Fruit fly (Drosophila melanogaster) whole organism, embryonic: ENCODE results near the gene RPA3.

Experiments used
- Awh ChIP-seq: fragments of 200-800 bp; sonication (Bioruptor generic); IDR thresholded peaks from 2 replicates; pipeline ENCODE4, ENCODE4 v1.3.6; 2022; ENCODE audit warnings: missing biosample characterization, missing genetic modification characterization
- CG11696 ChIP-seq: fragments of 200-800 bp; sonication (Bioruptor generic); IDR thresholded peaks from 2 replicates; pipeline ENCODE4 v1.3.6; 2022; ENCODE audit warnings: missing biosample characterization, missing genetic modification characterization
- CG12104 ChIP-seq: fragments of 200-800 bp; sonication (Bioruptor generic); optimal IDR thresholded peaks from 3 replicates; lab custom pipeline; 2016; ENCODE audit warnings: missing biosample characterization, missing genetic modification characterization
- CG12219 ChIP-seq: fragments of 200-800 bp; sonication (Bioruptor generic); optimal IDR thresholded peaks from 3 replicates; lab custom pipeline; 2018; ENCODE audit warnings: missing biosample characterization, mild to moderate bottlenecking, missing genetic modification characterization
- CG14965 ChIP-seq: fragments of 200-800 bp; sonication (Bioruptor generic); optimal IDR thresholded peaks from 2 replicates; lab custom pipeline; 2016; ENCODE audit warnings: missing biosample characterization, missing genetic modification characterization, borderline replicate concordance
- CG15011 ChIP-seq: fragments of 200-800 bp; sonication (Bioruptor generic); optimal IDR thresholded peaks from 3 replicates; lab custom pipeline; 2018; ENCODE audit warnings: missing biosample characterization, mild to moderate bottlenecking, missing genetic modification characterization
- CG15269 ChIP-seq: fragments of 200-800 bp; sonication (Bioruptor generic); optimal IDR thresholded peaks from 2 replicates; lab custom pipeline; 2018; ENCODE audit warnings: missing biosample characterization, mild to moderate bottlenecking, missing genetic modification characterization, moderate library complexity
- CG15479 ChIP-seq: fragments of 200-800 bp; sonication (Bioruptor generic); optimal IDR thresholded peaks from 3 replicates; lab custom pipeline; 2019; ENCODE audit warnings: missing biosample characterization, mild to moderate bottlenecking, missing genetic modification characterization, moderate library complexity
- CG2129 ChIP-seq: fragments of 200-800 bp; sonication (Bioruptor generic); IDR thresholded peaks from 2 replicates; pipeline ENCODE4 v1.3.6; 2022; ENCODE audit warnings: missing biosample characterization, missing genetic modification characterization; ENCODE audit not compliant: partially characterized antibody
- CG30020 ChIP-seq: fragments of 200-800 bp; optimal IDR thresholded peaks from 2 replicates; lab custom pipeline; 2019; ENCODE audit warnings: missing biosample characterization, mild to moderate bottlenecking, missing genetic modification characterization, moderate library complexity
- CG30403 ChIP-seq: fragments of 200-800 bp; sonication (Bioruptor generic); optimal IDR thresholded peaks from 3 replicates; lab custom pipeline; 2016; ENCODE audit warnings: missing biosample characterization, missing genetic modification characterization
- CG31388 ChIP-seq: fragments of 200-800 bp; sonication (Bioruptor generic); optimal IDR thresholded peaks from 2 replicates; lab custom pipeline; 2016; ENCODE audit warnings: missing biosample characterization, missing genetic modification characterization
- CG3838 ChIP-seq: fragments of 200-800 bp; sonication (Bioruptor generic); optimal IDR thresholded peaks from 3 replicates; lab custom pipeline; 2016; ENCODE audit warnings: missing biosample characterization, missing genetic modification characterization
- CG4328 ChIP-seq: fragments of 200-800 bp; sonication (Bioruptor generic); optimal IDR thresholded peaks from 3 replicates; lab custom pipeline; 2017; ENCODE audit warnings: missing biosample characterization, missing genetic modification reagents, missing genetic modification characterization
- CG4404 ChIP-seq: fragments of 200-800 bp; sonication (Bioruptor generic); IDR thresholded peaks from 2 replicates; pipeline ENCODE4 v1.3.6; 2022; ENCODE audit warnings: missing biosample characterization, missing genetic modification characterization
- CG4617 ChIP-seq: fragments of 200-800 bp; sonication (Bioruptor generic); optimal IDR thresholded peaks from 3 replicates; lab custom pipeline; 2016; ENCODE audit warnings: missing biosample characterization, missing genetic modification characterization, borderline replicate concordance
- CG7372 ChIP-seq: fragments of 200-800 bp; sonication (Bioruptor generic); IDR thresholded peaks from 2 replicates; pipeline ENCODE4 v1.3.6; 2022; ENCODE audit warnings: missing biosample characterization, missing genetic modification characterization
- CG7556 ChIP-seq: fragments of 200-800 bp; sonication (Bioruptor generic); optimal IDR thresholded peaks from 2 replicates; lab custom pipeline; 2017; ENCODE audit warnings: missing biosample characterization, mild to moderate bottlenecking, missing genetic modification characterization
- CG8290 ChIP-seq, 3 experiments: fragments of 200-800 bp; sonication (Bioruptor generic); optimal IDR thresholded peaks; 2 replicates each; lab custom pipeline; 2016 to 2019; ENCODE audit warnings: missing biosample characterization in 3 of 3, missing genetic modification characterization in 3 of 3, mild to moderate bottlenecking in 2 of 3, moderate library complexity in 1 of 3
- CG9215 ChIP-seq: fragments of 200-800 bp; sonication (Bioruptor generic); IDR thresholded peaks from 2 replicates; pipeline ENCODE4 v1.3.6; 2022; ENCODE audit warnings: missing biosample characterization, missing genetic modification characterization
- CTCF ChIP-seq: fragments of 200-800 bp; sonication (Bioruptor generic); optimal IDR thresholded peaks from 2 replicates; lab custom pipeline; 2017; ENCODE audit warnings: missing biosample characterization, mild to moderate bottlenecking, missing genetic modification characterization, moderate library complexity
- CoRest ChIP-seq: fragments of 200-800 bp; sonication (Bioruptor generic); optimal IDR thresholded peaks from 3 replicates; lab custom pipeline; 2018; ENCODE audit warnings: missing biosample characterization, mild to moderate bottlenecking, missing genetic modification characterization, moderate library complexity
- Dbx ChIP-seq: fragments of 200-800 bp; sonication (Bioruptor generic); IDR thresholded peaks from 3 replicates; pipeline ENCODE4 v1.3.6; 2022; ENCODE audit warnings: missing biosample characterization, missing genetic modification characterization
- Ets65A ChIP-seq: fragments of 200-800 bp; sonication (Bioruptor generic); peaks from one replicate; lab custom pipeline; 2016; ENCODE audit warnings: missing biosample characterization, missing genetic modification characterization
- GATAe ChIP-seq: fragments of 200-800 bp; sonication (Bioruptor generic); conservative IDR thresholded peaks from 2 replicates; pipeline ENCODE4 v1.3.6; 2022; ENCODE audit warnings: missing biosample characterization, missing genetic modification characterization
- H2.0 ChIP-seq: fragments of 200-800 bp; sonication (Bioruptor generic); IDR thresholded peaks from 2 replicates; pipeline ENCODE4 v1.3.6; 2022; ENCODE audit warnings: missing biosample characterization, missing genetic modification characterization
- Hr51 ChIP-seq, 2 experiments: fragments of 200-800 bp; sonication (Bioruptor generic); optimal IDR thresholded peaks; 2 replicates in 1 of 2; 3 replicates in 1 of 2; lab custom pipeline; 2016 to 2018; ENCODE audit warnings: missing biosample characterization in 2 of 2, missing genetic modification characterization in 2 of 2, mild to moderate bottlenecking in 1 of 2, moderate library complexity in 1 of 2
- Lim3 ChIP-seq: fragments of 200-800 bp; sonication (Bioruptor generic); IDR thresholded peaks from 2 replicates; pipeline ENCODE4 v1.3.6; 2022; ENCODE audit warnings: missing biosample characterization, missing genetic modification characterization
- MBD-R2 ChIP-seq: fragments of 200-800 bp; sonication (Bioruptor generic); IDR thresholded peaks from 2 replicates; pipeline ENCODE4 v1.3.6; 2022; ENCODE audit warnings: missing biosample characterization, missing genetic modification characterization
- Mad ChIP-seq: fragments of 200-800 bp; sonication (Bioruptor generic); optimal IDR thresholded peaks from 2 replicates; lab custom pipeline; 2016; ENCODE audit warnings: missing biosample characterization, missing genetic modification characterization
- Nf-YC ChIP-seq: fragments of 200-800 bp; optimal IDR thresholded peaks from 3 replicates; lab custom pipeline; 2019; ENCODE audit warnings: missing biosample characterization, mild to moderate bottlenecking, missing genetic modification characterization, moderate library complexity
- Poxn ChIP-seq: fragments of 200-800 bp; sonication (Bioruptor generic); IDR thresholded peaks from 2 replicates; pipeline ENCODE4 v1.3.6; 2022; ENCODE audit warnings: missing biosample characterization, missing genetic modification characterization
- Sox102F ChIP-seq: fragments of 200-800 bp; sonication (Bioruptor generic); optimal IDR thresholded peaks from 2 replicates; lab custom pipeline; 2018; ENCODE audit warnings: missing biosample characterization, mild to moderate bottlenecking, missing genetic modification characterization, moderate library complexity
- TFAM ChIP-seq: fragments of 200-800 bp; sonication (Bioruptor generic); optimal IDR thresholded peaks from 2 replicates; lab custom pipeline; 2017; ENCODE audit warnings: missing biosample characterization, missing genetic modification characterization, inconsistent platforms
- ase ChIP-seq: fragments of 200-800 bp; sonication (Bioruptor generic); IDR thresholded peaks from 3 replicates; pipeline ENCODE4 v1.3.6; 2022; ENCODE audit warnings: missing biosample characterization, missing genetic modification characterization
- bigmax ChIP-seq: fragments of 200-800 bp; sonication (Bioruptor generic); optimal IDR thresholded peaks from 2 replicates; lab custom pipeline; 2018; ENCODE audit warnings: missing biosample characterization, mild to moderate bottlenecking, missing genetic modification characterization
- danr ChIP-seq: fragments of 200-800 bp; sonication (Bioruptor generic); IDR thresholded peaks from 2 replicates; pipeline ENCODE4 v1.3.6; 2022; ENCODE audit warnings: missing biosample characterization, missing genetic modification characterization
- dmrt11E ChIP-seq: fragments of 200-800 bp; sonication (Bioruptor generic); optimal IDR thresholded peaks from 3 replicates; lab custom pipeline; 2018; ENCODE audit warnings: missing biosample characterization, mild to moderate bottlenecking, missing genetic modification characterization, moderate library complexity
- ems ChIP-seq: fragments of 200-800 bp; sonication (Bioruptor generic); optimal IDR thresholded peaks from 3 replicates; lab custom pipeline; 2016; ENCODE audit warnings: missing biosample characterization, missing genetic modification characterization
- gro ChIP-seq: fragments of 200-800 bp; sonication (Bioruptor generic); optimal IDR thresholded peaks from 2 replicates; lab custom pipeline; 2016; ENCODE audit warnings: missing biosample characterization, missing genetic modification characterization
- gsb-n ChIP-seq: fragments of 200-800 bp; sonication (Bioruptor generic); optimal IDR thresholded peaks from 3 replicates; lab custom pipeline; 2018; ENCODE audit warnings: missing biosample characterization, mild to moderate bottlenecking, missing genetic modification characterization
- klu ChIP-seq: fragments of 200-800 bp; sonication (Bioruptor generic); IDR thresholded peaks from 2 replicates; pipeline ENCODE4 v1.3.6; 2022; ENCODE audit warnings: missing biosample characterization, missing genetic modification characterization
- nom ChIP-seq: fragments of 200-800 bp; sonication (Bioruptor generic); optimal IDR thresholded peaks from 2 replicates; lab custom pipeline; 2017; ENCODE audit warnings: missing biosample characterization, missing genetic modification characterization, mild to moderate bottlenecking, moderate library complexity, missing genetic modification reagents
- pho ChIP-seq: fragments of 200-800 bp; sonication (Bioruptor generic); optimal IDR thresholded peaks from 2 replicates; lab custom pipeline; 2016; ENCODE audit warnings: missing biosample characterization, missing genetic modification characterization
- ro ChIP-seq: fragments of 200-800 bp; sonication (Bioruptor generic); IDR thresholded peaks from 2 replicates; pipeline ENCODE4 v1.3.6; 2022; ENCODE audit warnings: missing biosample characterization, missing genetic modification characterization
- sens-2 ChIP-seq: fragments of 200-800 bp; sonication (Bioruptor generic); IDR thresholded peaks from 2 replicates; pipeline ENCODE4 v1.3.6; 2022; ENCODE audit warnings: missing biosample characterization, missing genetic modification characterization
- sug ChIP-seq: fragments of 200-800 bp; optimal IDR thresholded peaks from 2 replicates; lab custom pipeline; 2019; ENCODE audit warnings: missing biosample characterization, mild to moderate bottlenecking, missing genetic modification characterization, moderate library complexity
- tll ChIP-seq, 2 experiments: fragments of 200-800 bp in 1 of 2; fragments of >200 bp in 1 of 2; sonication (Bioruptor generic) in 1 of 2; optimal IDR thresholded peaks; 2 replicates each; lab custom pipeline; 2017 to 2019; ENCODE audit warnings: missing biosample characterization in 2 of 2, missing genetic modification characterization in 2 of 2, mild to moderate bottlenecking in 1 of 2, moderate library complexity in 1 of 2
- tup ChIP-seq: fragments of 200-800 bp; sonication (Bioruptor generic); optimal IDR thresholded peaks from 2 replicates; lab custom pipeline; 2016; ENCODE audit warnings: missing biosample characterization, mild to moderate bottlenecking, missing genetic modification characterization, moderate library complexity
- twi ChIP-seq: fragments of 200-800 bp; optimal IDR thresholded peaks from 2 replicates; lab custom pipeline; 2019; ENCODE audit warnings: missing biosample characterization, mild to moderate bottlenecking, missing genetic modification characterization, moderate library complexity
- vvl ChIP-seq: fragments of 200-800 bp; sonication (Bioruptor generic); IDR thresholded peaks from 2 replicates; pipeline ENCODE4 v1.3.6; 2022; ENCODE audit warnings: missing biosample characterization, missing genetic modification characterization
- yki ChIP-seq: fragments of >200 bp; optimal IDR thresholded peaks from 3 replicates; lab custom pipeline; 2018

Gene RPA3

dm6 chrX:11611645-11612079 lies 4.0 kb downstream of the RPA3 start, which contains the start of the genes CG2247 and CG1703 (continued):
- TF ChIP-seq CG31388 (GFP tag; lab: Kevin White, UChicago) (no peak), pho (GFP tag; lab: Kevin White, UChicago) (no peak), CoRest (tag; lab: Kevin White, UChicago) (peak; percentile 52), klu (GFP tag; lab: Robert Waterston, UW) (no peak), CG8290 (GFP tag; optimal IDR thresholded peaks at IDR 0.05; lab: Kevin White, UChicago) (peak; percentile 51), CG8290 (tag; optimal IDR thresholded peaks at IDR 0.05; lab: Kevin White, UChicago) (no peak), GATAe (GFP tag; lab: Robert Waterston, UW) (no peak), CG3838 (GFP tag; lab: Kevin White, UChicago) (no peak), CG15479 (GFP tag; lab: Kevin White, UChicago) (peak; percentile 45), Sox102F (no peak), CG12104 (GFP tag; lab: Kevin White, UChicago) (no peak), sens-2 (GFP tag; lab: Robert Waterston, UW) (no peak), ase (no peak), bigmax (GFP tag; lab: Kevin White, UChicago) (no peak), gro (GFP tag; lab: Kevin White, UChicago) (no peak), sug (tag; lab: Kevin White, UChicago) (peak; percentile 30), CG4617 (GFP tag; lab: Kevin White, UChicago) (no peak), ro (GFP tag; lab: Robert Waterston, UW) (no peak), ems (GFP tag; lab: Kevin White, UChicago) (no peak), nom (no peak), MBD-R2 (0 out of 2 replicates have a peak, but pooled peaks have one; percentile 19), CTCF (peak; percentile 40), H2.0 (GFP tag; lab: Robert Waterston, UW) (no peak), Awh (GFP tag; lab: Robert Waterston, UW) (no peak), CG12219 (no peak), tll (GFP tag; optimal IDR thresholded peaks at IDR 0.05; lab: Kevin White, UChicago) (peak in 1 of 2 experiments; percentile 51), CG15011 (GFP tag; lab: Kevin White, UChicago) (no peak), CG4328 (GFP tag; lab: Kevin White, UChicago) (no peak), CG7556 (GFP tag; lab: Kevin White, UChicago) (no peak), CG15269 (no peak), CG9215 (GFP tag; lab: Robert Waterston, UW) (no peak), Nf-YC (tag; lab: Kevin White, UChicago) (peak; percentile 60), Dbx (GFP tag; lab: Robert Waterston, UW) (no peak), CG30403 (no peak), Hr51 (GFP tag; optimal IDR thresholded peaks at IDR 0.05; lab: Kevin White, UChicago) (no peak), CG2129 (GFP tag; lab: Robert Waterston, UW) (peak; percentile 45), twi (tag; lab: Kevin White, UChicago) (peak; percentile 52), Lim3 (GFP tag; lab: Robert Waterston, UW) (no peak), TFAM (GFP tag; lab: Kevin White, UChicago) (no peak), CG30020 (tag; lab: Kevin White, UChicago) (peak; percentile 68), yki (no peak), CG11696 (no peak), Poxn (GFP tag; lab: Robert Waterston, UW) (no peak), dmrt11E (tag; lab: Kevin White, UChicago) (peak; percentile 11), gsb-n (tag; lab: Kevin White, UChicago) (no peak), CG14965 (no peak), Mad (GFP tag; lab: Kevin White, UChicago) (no peak), tup (no peak), CG4404 (GFP tag; lab: Robert Waterston, UW) (no peak), CG7372 (GFP tag; lab: Robert Waterston, UW) (no peak), danr (GFP tag; lab: Robert Waterston, UW) (no peak), vvl (GFP tag; lab: Robert Waterston, UW) (no peak), Ets65A (peak; percentile 28)
